Worm (Caenorhabditis elegans): ENCODE measurements around the gene fbxa-219.

fbxa-219 gene

DNA sequence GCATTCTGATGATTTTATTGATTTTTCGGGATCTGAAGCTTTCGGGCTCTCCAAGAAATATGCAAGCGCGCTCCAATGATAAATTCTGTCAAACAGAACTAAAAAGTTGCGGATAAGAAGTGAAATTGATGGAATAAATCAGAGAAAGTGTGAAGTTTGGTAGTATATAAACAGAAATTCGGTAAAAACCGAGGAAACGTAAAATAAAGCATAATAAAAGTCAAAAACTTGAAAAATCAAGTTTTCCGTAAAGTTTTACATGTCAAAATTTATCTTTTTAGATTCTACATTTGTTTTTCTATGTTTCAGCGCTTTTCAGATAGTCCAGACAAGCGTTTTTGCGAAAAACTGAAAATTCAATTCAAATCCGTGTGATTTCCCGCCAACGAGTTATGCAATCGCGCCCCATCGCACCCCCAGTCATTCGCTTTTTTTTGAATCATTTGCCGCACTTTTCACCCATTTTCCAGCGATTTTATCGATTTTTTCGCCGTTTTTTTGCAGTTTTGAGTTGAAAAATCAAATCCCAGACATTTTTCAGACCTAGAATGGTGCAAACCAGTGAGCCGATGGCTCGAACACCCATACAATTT, 39.9 kb downstream of the fbxa-219 start, which contains the start of the genes Y54F10BM.13 and ppm-1.D:
Gene Y54F10BM.13, minus strand, starts transcription at position 51 of the 593 bp plus-strand sequence.
Gene ppm-1.D, plus strand, starts transcription at position 540 of the 593 bp plus-strand sequence.
- TF ChIP-seq ceh-20 (GFP tag; IDR thresholded peaks at IDR 0.05): no peak
- no peak for TF ChIP-seq daf-8 (GFP tag; IDR thresholded peaks at IDR 0.05)
- TF ChIP-seq nhr-28 (tag; optimal IDR thresholded peaks at IDR 0.05): no peak
- no peak for TF ChIP-seq lim-7 (GFP tag; IDR thresholded peaks at IDR 0.05)
- TF ChIP-seq egl-27 (tag; optimal IDR thresholded peaks at IDR 0.05): no peak
- no peak for TF ChIP-seq T26A8.4 (GFP tag; IDR thresholded peaks at IDR 0.05)
- no peak for TF ChIP-seq dmd-6 (GFP tag; IDR thresholded peaks at IDR 0.05)
- TF ChIP-seq dve-1 (tag; optimal IDR thresholded peaks at IDR 0.05; ENCODE audit: insufficient read depth): no peak
- no peak for TF ChIP-seq sdz-12 (GFP tag; optimal IDR thresholded peaks at IDR 0.05)
- peak; percentile 92 for TF ChIP-seq lin-38 (GFP tag; IDR thresholded peaks at IDR 0.05)
- no peak for TF ChIP-seq spr-3 (GFP tag; optimal IDR thresholded peaks at IDR 0.05)
- TF ChIP-seq hlh-11 (tag; optimal IDR thresholded peaks at IDR 0.05): no peak
- TF ChIP-seq hmg-1.1 (GFP tag; IDR thresholded peaks at IDR 0.05): 0 out of 2 replicates have a peak, but pooled peaks have one; percentile 42
- TF ChIP-seq lin-39 (tag; optimal IDR thresholded peaks at IDR 0.05): no peak
- no peak for TF ChIP-seq nhr-77 (tag; optimal IDR thresholded peaks at IDR 0.05)
- peak; percentile 85 for TF ChIP-seq dpl-1 (GFP tag; optimal IDR thresholded peaks at IDR 0.05)
- TF ChIP-seq ceh-32 (tag; optimal IDR thresholded peaks at IDR 0.05; ENCODE audit: poor library complexity): no peak
- no peak for TF ChIP-seq pha-4 (GFP tag; IDR thresholded peaks at IDR 0.05)
- no peak for TF ChIP-seq pha-4 (tag; optimal IDR thresholded peaks at IDR 0.05)
- TF ChIP-seq zfp-2 (tag; optimal IDR thresholded peaks at IDR 0.05): no peak
- no peak for TF ChIP-seq fkh-10 (GFP tag; optimal IDR thresholded peaks at IDR 0.05)
- no peak for TF ChIP-seq nhr-48 (tag; optimal IDR thresholded peaks at IDR 0.05)
- TF ChIP-seq rbr-2 (tag; optimal IDR thresholded peaks at IDR 0.05): no peak
- TF ChIP-seq Y48G9A.11 (GFP tag; IDR thresholded peaks at IDR 0.05): peak; percentile 43; the same call in 1 of the 2 replicates
- TF ChIP-seq lsy-2 (tag; optimal IDR thresholded peaks at IDR 0.05): peak in 1 of 2 experiments; percentile 21
- TF ChIP-seq F10B5.3 (tag; optimal IDR thresholded peaks at IDR 0.05): no peak
- TF ChIP-seq nhr-42 (GFP tag; IDR thresholded peaks at IDR 0.05): no peak
- no peak for TF ChIP-seq zfp-3 (GFP tag; conservative IDR thresholded peaks at IDR 0.05)
- TF ChIP-seq dmd-9 (GFP tag; IDR thresholded peaks at IDR 0.05): no peak
- no peak for TF ChIP-seq daf-16 (GFP tag; optimal IDR thresholded peaks at IDR 0.05)
- no peak for TF ChIP-seq daf-16 (tag; optimal IDR thresholded peaks at IDR 0.05)
- TF ChIP-seq hlh-30 (tag; optimal IDR thresholded peaks at IDR 0.05; ENCODE audit: insufficient read depth): peak; percentile 29
- no peak for TF ChIP-seq ztf-11 (tag; optimal IDR thresholded peaks at IDR 0.05)
- TF ChIP-seq nhr-237 (tag; optimal IDR thresholded peaks at IDR 0.05): no peak
- no peak for TF ChIP-seq unc-62 (GFP tag; optimal IDR thresholded peaks at IDR 0.05 in 1 of 2)
- TF ChIP-seq unc-62 (tag; optimal IDR thresholded peaks at IDR 0.05): no peak
- no peak for TF ChIP-seq mxl-3 (GFP tag; optimal IDR thresholded peaks at IDR 0.05)
- TF ChIP-seq zag-1 (tag; optimal IDR thresholded peaks at IDR 0.05): no peak
- no peak for TF ChIP-seq ctbp-1 (GFP tag; IDR thresholded peaks at IDR 0.05)
- TF ChIP-seq php-3 (GFP tag; IDR thresholded peaks at IDR 0.05): no peak
- no peak for TF ChIP-seq D1046.2 (GFP tag; IDR thresholded peaks at IDR 0.05)
- TF ChIP-seq vab-7 (GFP tag; IDR thresholded peaks at IDR 0.05): no peak
- TF ChIP-seq nhr-25 (tag; optimal IDR thresholded peaks at IDR 0.05; ENCODE audit: borderline replicate concordance, insufficient read depth): no peak
- no peak for TF ChIP-seq ces-1 (GFP tag; optimal IDR thresholded peaks at IDR 0.05)
- TF ChIP-seq Y75B8A.6 (GFP tag; IDR thresholded peaks at IDR 0.05): no peak
- no peak for TF ChIP-seq Y5F2A.4 (GFP tag; optimal IDR thresholded peaks at IDR 0.05)

All from whole organism, L4 larva.